Fruit fly (Drosophila melanogaster): ENCODE results near the gene gammaSnap2.

gammaSnap2 gene

dm6 chr3R:10099401-10099848 lies 21.8 kb downstream of the gammaSnap2 start:
- TF ChIP-seq CG7271 (tag; optimal IDR thresholded peaks at IDR 0.05) (no peak), Xbp1 (GFP tag; optimal IDR thresholded peaks at IDR 0.05) (no peak), vvl (GFP tag; IDR thresholded peaks at IDR 0.05) (no peak), CG5953 (GFP tag; IDR thresholded peaks at IDR 0.05) (no peak), knrl (GFP tag; IDR thresholded peaks at IDR 0.05; ENCODE audit: partially characterized antibody) (no peak), Dek (tag; optimal IDR thresholded peaks at IDR 0.05) (no peak), CG30403 (GFP tag; optimal IDR thresholded peaks at IDR 0.05) (no peak), tna (GFP tag; IDR thresholded peaks at IDR 0.05; ENCODE audit: partially characterized antibody) (no peak), h (optimal IDR thresholded peaks at IDR 0.05) (no peak), Dbx (GFP tag; IDR thresholded peaks at IDR 0.05) (no peak), Meics (GFP tag; optimal IDR thresholded peaks at IDR 0.05) (no peak), CG6813 (GFP tag; optimal IDR thresholded peaks at IDR 0.05) (peak; percentile 33), grau (tag; optimal IDR thresholded peaks at IDR 0.05) (no peak), CG17359 (tag; optimal IDR thresholded peaks at IDR 0.05) (no peak), CG18476 (GFP tag; optimal IDR thresholded peaks at IDR 0.05) (no peak), da (GFP tag; optimal IDR thresholded peaks at IDR 0.05) (no peak), CG32532 (GFP tag; IDR thresholded peaks at IDR 0.05) (0 out of 2 replicates have a peak, but pooled peaks have one; percentile 24), yki (optimal IDR thresholded peaks at IDR 0.05) (no peak), CG11723 (GFP tag; optimal IDR thresholded peaks at IDR 0.05) (no peak), ac (GFP tag; optimal IDR thresholded peaks at IDR 0.05) (no peak), gt (GFP tag; IDR thresholded peaks at IDR 0.05) (no peak), Dll (GFP tag; IDR thresholded peaks at IDR 0.05; ENCODE audit: partially characterized antibody) (no peak), maf-S (GFP tag; optimal IDR thresholded peaks at IDR 0.05) (no peak), crp (GFP tag; optimal IDR thresholded peaks at IDR 0.05) (peak in 1 of 2 experiments; percentile 7), CG2875 (GFP tag; optimal IDR thresholded peaks at IDR 0.05) (no peak), dm (GFP tag; optimal IDR thresholded peaks at IDR 0.05) (no peak), H2.0 (GFP tag; IDR thresholded peaks at IDR 0.05) (no peak), CG6254 (GFP tag; optimal IDR thresholded peaks at IDR 0.05) (no peak), Kr (GFP tag; optimal IDR thresholded peaks at IDR 0.05) (no peak), sima (GFP tag; optimal IDR thresholded peaks at IDR 0.05) (no peak), ato (GFP tag; IDR thresholded peaks at IDR 0.05; ENCODE audit: partially characterized antibody) (no peak), CG33213 (GFP tag; optimal IDR thresholded peaks at IDR 0.05) (no peak), Nf-YB (GFP tag; optimal IDR thresholded peaks at IDR 0.05) (no peak), mirr (GFP tag; optimal IDR thresholded peaks at IDR 0.05) (peak; percentile 82), CG10462 (GFP tag; optimal IDR thresholded peaks at IDR 0.05) (no peak), D19B (GFP tag; optimal IDR thresholded peaks at IDR 0.05) (no peak), wdn (GFP tag; IDR thresholded peaks at IDR 0.05) (no peak), CG32767 (GFP tag; IDR thresholded peaks at IDR 0.05) (no peak), CG6791 (GFP tag; IDR thresholded peaks at IDR 0.05; ENCODE audit: partially characterized antibody) (no peak), CG6689 (GFP tag; IDR thresholded peaks at IDR 0.05) (no peak), CG14014 (GFP tag; IDR thresholded peaks at IDR 0.05) (0 out of 2 replicates have a peak, but pooled peaks have one; percentile 43), Adf1 (GFP tag; IDR thresholded peaks at IDR 0.05) (no peak; the same call in 1 of the 2 replicates), lola (GFP tag; optimal IDR thresholded peaks at IDR 0.05) (peak in 1 of 3 experiments; percentile 10), scrt (GFP tag; optimal IDR thresholded peaks at IDR 0.05) (no peak), repo (GFP tag; optimal IDR thresholded peaks at IDR 0.05) (no peak), CG3163 (GFP tag; optimal IDR thresholded peaks at IDR 0.05) (no peak), fd3F (GFP tag; optimal IDR thresholded peaks at IDR 0.05) (no peak), CG7963 (GFP tag; IDR thresholded peaks at IDR 0.05; ENCODE audit: partially characterized antibody) (no peak), Hand (GFP tag; optimal IDR thresholded peaks at IDR 0.05) (peak; percentile 19), ems (GFP tag; optimal IDR thresholded peaks at IDR 0.05) (no peak), ttk (GFP tag; IDR thresholded peaks at IDR 0.05) (no peak)

Measured in whole organism, embryonic.